Worm (Caenorhabditis elegans): Measurements from ENCODE around the gene C56E10.3.

DNA sequence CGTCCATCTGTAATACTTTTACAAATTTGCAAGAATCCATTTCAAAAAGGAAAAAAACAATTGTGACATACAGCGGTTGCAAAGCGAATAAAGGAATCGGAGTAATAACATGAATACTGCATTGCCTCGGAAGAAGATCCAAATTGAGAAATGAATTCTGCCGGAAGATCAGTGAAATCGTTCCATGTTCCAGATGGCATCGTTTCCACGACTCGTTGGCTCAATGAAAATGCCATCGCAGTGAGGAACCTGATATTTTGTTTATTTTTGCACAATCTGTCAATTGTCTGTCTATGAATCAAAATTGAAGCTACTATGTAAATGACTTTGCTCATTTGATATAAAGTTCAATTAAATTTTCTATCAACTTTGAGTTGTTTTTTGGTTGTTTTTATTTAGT, 14.8 kb upstream of the C56E10.3 start:
- TF ChIP-seq hlh-30 (tag; optimal IDR thresholded peaks at IDR 0.05; ENCODE audit: insufficient read depth) (no peak), elt-2 (tag; optimal IDR thresholded peaks at IDR 0.05) (no peak), nhr-11 (tag; optimal IDR thresholded peaks at IDR 0.05) (no peak), ceh-19 (GFP tag; optimal IDR thresholded peaks at IDR 0.05) (no peak), nfya-1 (tag; optimal IDR thresholded peaks at IDR 0.05) (no peak)

Measured in whole organism, late embryonic.